Worm (Caenorhabditis elegans) whole organism, late embryonic: ENCODE measurements around the gene T05C12.11.
A peak's percentile ranks its signal among the peaks of the same experiment; 100 is the strongest.

Source experiments
- C08G9.2 ChIP-seq: sonication (generic microtip); optimal IDR thresholded peaks from 2 replicates; lab custom pipeline; 2016; ENCODE audit warnings: mild to moderate bottlenecking, missing genetic modification characterization, moderate library complexity, missing compliant biosample characterization
- C38D4.7 ChIP-seq: fragments of 200-800 bp; sonication (Bioruptor generic); optimal IDR thresholded peaks from 2 replicates; lab custom pipeline; 2018; ENCODE audit warnings: mild to moderate bottlenecking, missing genetic modification characterization, moderate library complexity, missing compliant biosample characterization
- F13H6.1 ChIP-seq: sonication (generic microtip); optimal IDR thresholded peaks from 2 replicates; lab custom pipeline; 2016; ENCODE audit warnings: missing genetic modification characterization, missing compliant biosample characterization
- K02D7.2 ChIP-seq: sonication (generic microtip); optimal IDR thresholded peaks from 2 replicates; lab custom pipeline; 2017; ENCODE audit warnings: mild to moderate bottlenecking, missing genetic modification characterization, missing compliant biosample characterization
- T23F11.4 ChIP-seq: fragments of 200-800 bp; sonication (Bioruptor generic); optimal IDR thresholded peaks from 2 replicates; lab custom pipeline; 2018; ENCODE audit warnings: mild to moderate bottlenecking, missing genetic modification characterization, missing compliant biosample characterization
- Y22D7AL.16 ChIP-seq: sonication (generic microtip); optimal IDR thresholded peaks from 2 replicates; lab custom pipeline; 2016; ENCODE audit warnings: missing genetic modification characterization, missing compliant biosample characterization
- ahr-1 ChIP-seq: sonication (generic microtip); optimal IDR thresholded peaks from 2 replicates; lab custom pipeline; 2016; ENCODE audit warnings: missing genetic modification characterization, missing compliant biosample characterization
- ceh-14 ChIP-seq: sonication (generic microtip); optimal IDR thresholded peaks from 2 replicates; lab custom pipeline; 2016; ENCODE audit warnings: missing genotype, missing genetic modification characterization, missing compliant biosample characterization
- ceh-2 ChIP-seq: sonication (generic microtip); optimal IDR thresholded peaks from 2 replicates; lab custom pipeline; 2016; ENCODE audit warnings: missing genotype, missing genetic modification characterization, missing compliant biosample characterization
- ceh-22 ChIP-seq: sonication (generic microtip); optimal IDR thresholded peaks from 2 replicates; lab custom pipeline; 2017; ENCODE audit warnings: missing biosample characterization, missing genetic modification characterization
- ceh-30 ChIP-seq: fragments of 150-350 bp; optimal IDR thresholded peaks from 2 replicates; lab custom pipeline; 2014; ENCODE audit warnings: missing biosample characterization, missing genetic modification characterization
- ceh-31 ChIP-seq: sonication (generic microtip); optimal IDR thresholded peaks from 2 replicates; lab custom pipeline; 2016; ENCODE audit warnings: missing genetic modification characterization, missing compliant biosample characterization
- ceh-34 ChIP-seq: sonication (generic microtip); optimal IDR thresholded peaks from 2 replicates; lab custom pipeline; 2016; ENCODE audit warnings: mild to moderate bottlenecking, missing genetic modification characterization, missing compliant biosample characterization
- ceh-48 ChIP-seq: sonication (generic microtip); optimal IDR thresholded peaks from 2 replicates; lab custom pipeline; 2016; ENCODE audit warnings: missing genetic modification characterization, inconsistent platforms, missing compliant biosample characterization
- ceh-6 ChIP-seq: fragments of 200-800 bp; sonication (Bioruptor generic); optimal IDR thresholded peaks from 2 replicates; lab custom pipeline; 2018; ENCODE audit warnings: mild to moderate bottlenecking, missing genetic modification characterization, missing compliant biosample characterization
- ceh-9 ChIP-seq: sonication (generic microtip); optimal IDR thresholded peaks from 2 replicates; lab custom pipeline; 2016; ENCODE audit warnings: mild to moderate bottlenecking, missing genetic modification characterization, inconsistent platforms, missing compliant biosample characterization
- che-1 ChIP-seq: sonication (generic microtip); optimal IDR thresholded peaks from 2 replicates; lab custom pipeline; 2016; ENCODE audit warnings: mild to moderate bottlenecking, missing genetic modification characterization, missing compliant biosample characterization
- dve-1 ChIP-seq: sonication (generic microtip); optimal IDR thresholded peaks from 2 replicates; lab custom pipeline; 2017; ENCODE audit warnings: antibody characterized with exemption, mild to moderate bottlenecking, missing genetic modification characterization, missing compliant biosample characterization
- elt-2 ChIP-seq: sonication (generic microtip); optimal IDR thresholded peaks from 2 replicates; lab custom pipeline; 2016; ENCODE audit warnings: missing genetic modification reagents, missing genetic modification characterization, missing compliant biosample characterization
- elt-4 ChIP-seq: sonication (generic microtip); optimal IDR thresholded peaks from 2 replicates; lab custom pipeline; 2016; ENCODE audit warnings: missing genetic modification characterization, missing compliant biosample characterization
- ets-4 ChIP-seq: sonication (generic microtip); optimal IDR thresholded peaks from 2 replicates; lab custom pipeline; 2016; ENCODE audit warnings: missing genetic modification characterization, missing compliant biosample characterization
- fax-1 ChIP-seq: sonication (generic microtip); optimal IDR thresholded peaks from 2 replicates; lab custom pipeline; 2016; ENCODE audit warnings: missing genotype, missing genetic modification characterization, missing compliant biosample characterization
- fkh-10 ChIP-seq: fragments of 150-350 bp; optimal IDR thresholded peaks from 2 replicates; lab custom pipeline; 2014; ENCODE audit warnings: missing biosample characterization, missing genetic modification reagents, missing genetic modification characterization
- gmeb-2 ChIP-seq: sonication (generic microtip); optimal IDR thresholded peaks from 2 replicates; lab custom pipeline; 2016; ENCODE audit warnings: missing genetic modification characterization, inconsistent platforms, missing compliant biosample characterization
- hlh-30 ChIP-seq: sonication (generic microtip); optimal IDR thresholded peaks from 2 replicates; lab custom pipeline; 2017; ENCODE audit warnings: antibody characterized with exemption, missing genetic modification characterization, missing compliant biosample characterization; ENCODE audit not compliant: insufficient read depth
- hlh-8 ChIP-seq: sonication (generic microtip); optimal IDR thresholded peaks from 2 replicates; lab custom pipeline; 2016; ENCODE audit warnings: missing genotype, missing genetic modification characterization, missing compliant biosample characterization
- lim-6 ChIP-seq: sonication (generic microtip); optimal IDR thresholded peaks from 2 replicates; lab custom pipeline; 2016; ENCODE audit warnings: missing genetic modification characterization, missing compliant biosample characterization
- madf-2 ChIP-seq: sonication (generic microtip); optimal IDR thresholded peaks from 2 replicates; lab custom pipeline; 2017; ENCODE audit warnings: missing genetic modification characterization, missing compliant biosample characterization
- mec-3 ChIP-seq: sonication (generic microtip); optimal IDR thresholded peaks from 2 replicates; lab custom pipeline; 2016; ENCODE audit warnings: borderline replicate concordance, missing genetic modification characterization, missing compliant biosample characterization
- nfya-1 ChIP-seq: sonication (generic microtip); optimal IDR thresholded peaks from 2 replicates; lab custom pipeline; 2017; ENCODE audit warnings: missing genetic modification characterization, mild to moderate bottlenecking, missing compliant biosample characterization, antibody characterized with exemption, moderate library complexity
- nhr-11 ChIP-seq: fragments of 150-350 bp; optimal IDR thresholded peaks from 2 replicates; lab custom pipeline; 2014; ENCODE audit warnings: missing biosample characterization, missing genetic modification characterization
- pag-3 ChIP-seq: sonication (generic microtip); optimal IDR thresholded peaks from 2 replicates; lab custom pipeline; 2016; ENCODE audit warnings: missing compliant biosample characterization, missing genetic modification characterization, borderline replicate concordance
- pha-4 ChIP-seq: fragments of 150-350 bp; optimal IDR thresholded peaks from 2 replicates; lab custom pipeline; 2018; ENCODE audit warnings: missing biosample characterization, missing genetic modification reagents, missing genetic modification characterization
- pqm-1 ChIP-seq: sonication (generic microtip); optimal IDR thresholded peaks from 2 replicates; lab custom pipeline; 2016; ENCODE audit warnings: missing genetic modification characterization, missing compliant biosample characterization
- pros-1 ChIP-seq: fragments of 150-350 bp; optimal IDR thresholded peaks from 2 replicates; lab custom pipeline; 2014; ENCODE audit warnings: missing biosample characterization, missing genetic modification reagents, missing genetic modification characterization
- ref-2 ChIP-seq: sonication (generic microtip); optimal IDR thresholded peaks from 2 replicates; lab custom pipeline; 2016; ENCODE audit warnings: missing genetic modification characterization, missing compliant biosample characterization
- rnt-1 ChIP-seq: sonication (generic microtip); optimal IDR thresholded peaks from 2 replicates; lab custom pipeline; 2016; ENCODE audit warnings: missing genetic modification characterization, missing compliant biosample characterization
- tbx-2 ChIP-seq: sonication (generic microtip); optimal IDR thresholded peaks from 2 replicates; lab custom pipeline; 2016; ENCODE audit warnings: missing genetic modification characterization, missing compliant biosample characterization
- tbx-7 ChIP-seq: sonication (generic microtip); optimal IDR thresholded peaks from 2 replicates; lab custom pipeline; 2016; ENCODE audit warnings: missing genotype, missing genetic modification characterization, missing compliant biosample characterization
- unc-3 ChIP-seq, 2 experiments: fragments of 200-800 bp in 1 of 2; sonication (Bioruptor generic) in 1 of 2; sonication (generic microtip) in 1 of 2; conservative IDR thresholded peaks in 1 of 2; optimal IDR thresholded peaks in 1 of 2; 2 replicates each; pipeline versions ENCODE4 v1.3.6 to Lab custom; 2016 to 2022; ENCODE audit warnings: missing compliant biosample characterization in 2 of 2, missing genetic modification characterization in 2 of 2, missing genetic modification reagents in 1 of 2
- unc-42 ChIP-seq: sonication (generic microtip); optimal IDR thresholded peaks from 2 replicates; lab custom pipeline; 2016; ENCODE audit warnings: missing genotype, missing genetic modification characterization, missing compliant biosample characterization
- ztf-16 ChIP-seq: sonication (generic microtip); optimal IDR thresholded peaks from 2 replicates; lab custom pipeline; 2017; ENCODE audit warnings: missing genetic modification characterization, missing compliant biosample characterization

The T05C12.11 gene

ce11 chrII:8143278-8143931 is 26.9 kb downstream of the T05C12.11 start, which contains the start of the genes ints-11 and rpl-10:
Gene ints-11, minus strand, starts transcription at chrII:8143478.
Gene rpl-10, plus strand, starts transcription at chrII:8143881.
- TF ChIP-seq K02D7.2 (tag; lab: Kevin White, UChicago): no peak
- TF ChIP-seq nfya-1 (tag; lab: Kevin White, UChicago): peak; percentile 51
- TF ChIP-seq dve-1 (tag; lab: Kevin White, UChicago): peak; percentile 4
- TF ChIP-seq pha-4 (tag; lab: Kevin White, UChicago): no peak
- TF ChIP-seq ceh-30 (tag; lab: Kevin White, UChicago): no peak
- TF ChIP-seq fkh-10 (GFP tag; lab: Kevin White, UChicago): no peak
- TF ChIP-seq ceh-48 (tag; lab: Kevin White, UChicago): no peak
- no peak for TF ChIP-seq ceh-9 (tag; lab: Kevin White, UChicago)
- TF ChIP-seq elt-2 (tag; lab: Kevin White, UChicago): no peak

DNA sequence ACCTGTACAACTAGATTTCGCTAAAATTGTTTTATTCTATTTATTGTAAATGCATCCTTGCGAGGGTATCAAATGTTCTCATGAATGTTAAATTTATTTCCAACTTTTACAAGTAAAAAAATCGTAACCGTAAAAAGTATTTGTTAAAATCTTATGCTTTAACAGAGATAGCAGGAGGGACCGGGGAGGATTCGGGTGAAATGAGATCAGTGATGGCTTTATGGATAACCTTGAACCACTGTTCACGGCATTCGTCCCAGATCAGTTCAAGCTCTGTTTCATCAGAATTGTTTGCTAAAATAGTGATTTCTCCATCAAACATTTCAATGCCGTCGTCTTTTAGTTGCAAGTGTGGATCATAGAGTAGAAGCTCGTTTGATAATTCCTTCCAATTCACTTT is 29.1 kb downstream of the T05C12.11 start:
- TF ChIP-seq madf-2 (tag; lab: Kevin White, UChicago): no peak
- TF ChIP-seq F13H6.1 (tag; lab: Kevin White, UChicago): no peak
- TF ChIP-seq pros-1 (tag; lab: Kevin White, UChicago): no peak
- TF ChIP-seq ref-2 (tag; lab: Kevin White, UChicago): no peak
- no peak for TF ChIP-seq ceh-14 (tag; lab: Kevin White, UChicago)
- TF ChIP-seq lim-6 (tag; lab: Kevin White, UChicago): no peak
- TF ChIP-seq fax-1 (tag; lab: Kevin White, UChicago): no peak
- no peak for TF ChIP-seq C38D4.7
- no peak for TF ChIP-seq ets-4 (tag; lab: Kevin White, UChicago)
- no peak for TF ChIP-seq che-1 (tag; lab: Kevin White, UChicago)

DNA sequence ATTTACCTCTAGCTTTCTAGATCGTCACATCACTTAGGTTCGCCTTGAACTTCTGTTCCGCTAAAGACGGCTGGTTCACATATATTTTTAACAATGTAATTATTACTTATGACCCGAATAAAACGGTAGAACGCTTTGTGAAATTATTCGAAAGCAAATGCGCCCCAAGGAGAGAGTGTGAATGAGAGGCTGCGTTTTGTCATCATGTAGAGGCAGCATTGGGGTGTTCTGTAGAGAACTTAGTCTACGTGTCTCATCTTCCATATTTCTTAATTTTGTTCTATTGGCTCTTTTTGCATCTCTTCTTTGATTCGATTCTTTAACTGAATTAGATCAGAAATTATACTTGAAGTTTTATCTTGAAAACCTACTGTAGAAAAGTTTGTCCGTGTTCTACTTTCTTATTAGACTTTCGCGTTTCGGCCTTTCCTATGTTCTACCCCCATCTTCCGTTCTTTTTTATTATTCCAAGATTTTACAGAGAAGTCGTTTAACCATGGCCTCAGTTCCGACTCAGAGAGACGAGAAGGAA is 32.2 kb downstream of the T05C12.11 start, which contains the start of gene cdc-48.2:
cdc-48.2 (plus strand) TSS at position 482 of the 532 bp plus-strand sequence.
- no peak for TF ChIP-seq nhr-11
- no peak for TF ChIP-seq tbx-7 (tag; lab: Kevin White, UChicago)
- TF ChIP-seq gmeb-2 (tag; lab: Kevin White, UChicago): no peak
- no peak for TF ChIP-seq ceh-22 (tag; lab: Kevin White, UChicago)
- TF ChIP-seq C38D4.7: no peak
- no peak for TF ChIP-seq ceh-9 (tag; lab: Kevin White, UChicago)
- no peak for TF ChIP-seq ceh-6 (GFP tag; lab: Kevin White, UChicago)
- TF ChIP-seq unc-3 (GFP tag; conservative IDR thresholded peaks at IDR 0.05; lab: Robert Waterston, UW): no peak
- TF ChIP-seq unc-3 (tag; optimal IDR thresholded peaks at IDR 0.05; lab: Kevin White, UChicago): no peak
- no peak for TF ChIP-seq ceh-34 (tag; lab: Kevin White, UChicago)

- TF ChIP-seq ref-2 (tag; lab: Kevin White, UChicago) (peak; percentile 65), che-1 (tag; lab: Kevin White, UChicago) (no peak), ceh-2 (tag; lab: Kevin White, UChicago) (peak; percentile 81), tbx-2 (tag; lab: Kevin White, UChicago) (peak; percentile 87), pag-3 (tag; lab: Kevin White, UChicago) (no peak), ceh-30 (tag; lab: Kevin White, UChicago) (no peak), fax-1 (tag; lab: Kevin White, UChicago) (peak; percentile 83), C38D4.7 (no peak), mec-3 (tag; lab: Kevin White, UChicago) (peak; percentile 71), unc-42 (tag; lab: Kevin White, UChicago) (peak; percentile 42), ceh-6 (GFP tag; lab: Kevin White, UChicago) (no peak), hlh-30 (tag; lab: Kevin White, UChicago) (no peak), ahr-1 (tag; lab: Kevin White, UChicago) (peak; percentile 64), pros-1 (tag; lab: Kevin White, UChicago) (no peak), hlh-8 (tag; lab: Kevin White, UChicago) (peak; percentile 46), ztf-16 (peak; percentile 28), lim-6 (tag; lab: Kevin White, UChicago) (peak; percentile 79), T23F11.4 (GFP tag; lab: Kevin White, UChicago) (no peak), unc-3 (GFP tag; conservative IDR thresholded peaks at IDR 0.05; lab: Robert Waterston, UW) (no peak), unc-3 (tag; optimal IDR thresholded peaks at IDR 0.05; lab: Kevin White, UChicago) (peak; percentile 28), elt-4 (no peak), rnt-1 (peak; percentile 64), ceh-14 (tag; lab: Kevin White, UChicago) (peak; percentile 72), ceh-31 (tag; lab: Kevin White, UChicago) (peak; percentile 93), Y22D7AL.16 (tag; lab: Kevin White, UChicago) (no peak), tbx-7 (tag; lab: Kevin White, UChicago) (peak; percentile 77), ceh-34 (tag; lab: Kevin White, UChicago) (peak; percentile 19), ets-4 (tag; lab: Kevin White, UChicago) (peak; percentile 76), C08G9.2 (tag; lab: Kevin White, UChicago) (peak; percentile 86), pqm-1 (tag; lab: Kevin White, UChicago) (peak; percentile 68)
These were observed 32.9 kb downstream of the T05C12.11 start for ce11 chrII:8137379-8137778.
